Fruit fly (Drosophila melanogaster) Kc167 (cell line): Measurements from ENCODE around the gene CG31975.

Experiments
- Myc ChIP-seq: fragments of >200 bp; optimal IDR thresholded peaks from 2 replicates; lab custom pipeline; 2017; ENCODE audit warnings: missing external identifiers
- Sin3A ChIP-seq: fragments of >200 bp; optimal IDR thresholded peaks from 2 replicates; lab custom pipeline; 2018; ENCODE audit warnings: missing external identifiers
- h ChIP-seq: fragments of >200 bp; optimal IDR thresholded peaks from 3 replicates; lab custom pipeline; 2018; ENCODE audit warnings: missing external identifiers
- insv ChIP-seq: fragments of >200 bp; optimal IDR thresholded peaks from 3 replicates; lab custom pipeline; 2018; ENCODE audit warnings: missing external identifiers
- psq ChIP-seq: fragments of >200 bp; optimal IDR thresholded peaks from 2 replicates; lab custom pipeline; 2017; ENCODE audit warnings: missing external identifiers
- ttk ChIP-seq: sonication (Bioruptor generic); optimal IDR thresholded peaks from 2 replicates; lab custom pipeline; 2017; ENCODE audit warnings: missing external identifiers

DNA sequence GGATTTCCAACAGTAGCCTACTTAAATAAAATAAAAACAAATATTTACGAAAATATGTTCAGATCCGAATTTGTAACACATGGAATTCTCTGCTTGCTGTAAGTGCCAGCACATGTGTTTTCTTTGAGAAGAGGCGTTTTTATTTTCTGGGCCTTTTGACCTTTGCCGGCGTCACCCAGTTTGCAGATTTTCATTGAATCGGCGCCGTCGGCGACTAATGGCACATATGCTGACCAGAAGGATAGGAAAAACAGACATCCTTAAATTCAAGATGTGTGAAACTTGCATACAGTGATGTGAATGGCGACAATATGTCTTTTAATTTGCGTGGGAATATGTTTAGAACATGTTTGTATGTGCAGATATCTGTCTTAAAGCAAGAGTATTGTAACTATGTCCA lies 50.7 kb downstream of the CG31975 start:
- no peak for TF ChIP-seq psq (lab: Kevin White, UChicago)
- no peak for TF ChIP-seq h
- TF ChIP-seq Myc (lab: Kevin White, UChicago): no peak
- no peak for TF ChIP-seq ttk
- TF ChIP-seq Sin3A: no peak
- TF ChIP-seq insv: no peak
